Worm (Caenorhabditis elegans): ENCODE results near the gene unc-71.

- TF ChIP-seq tbx-9 (tag; optimal IDR thresholded peaks at IDR 0.05; ENCODE audit: borderline replicate concordance) (no peak), hrde-1 (tag; optimal IDR thresholded peaks at IDR 0.05; ENCODE audit: borderline replicate concordance) (no peak), nfyb-1 (GFP tag; IDR thresholded peaks at IDR 0.05) (no peak), efl-1 (GFP tag; optimal IDR thresholded peaks at IDR 0.05) (no peak), nhr-179 (tag; optimal IDR thresholded peaks at IDR 0.05) (no peak), let-526 (GFP tag; IDR thresholded peaks at IDR 0.05) (no peak), K11D2.4 (GFP tag; IDR thresholded peaks at IDR 0.05) (no peak), C17E4.6 (GFP tag; IDR thresholded peaks at IDR 0.05) (no peak), ceh-58 (GFP tag; IDR thresholded peaks at IDR 0.05) (no peak), ets-4 (GFP tag; optimal IDR thresholded peaks at IDR 0.05) (no peak)
These were observed 50.2 kb downstream of the unc-71 start for ce11 chrIII:12841328-12841727.

Data from whole organism, young adult.